Fruit fly (Drosophila melanogaster) whole organism, embryonic: ENCODE results near the gene CG13113.

Source experiments
- CG12071 ChIP-seq: fragments of 200-800 bp; sonication (Bioruptor generic); optimal IDR thresholded peaks from 3 replicates; lab custom pipeline; 2018; ENCODE audit warnings: missing biosample characterization, mild to moderate bottlenecking, missing genetic modification characterization
- CG14441 ChIP-seq: fragments of 200-800 bp; sonication (Bioruptor generic); IDR thresholded peaks from 2 replicates; pipeline ENCODE4 v1.3.6; 2022; ENCODE audit warnings: missing biosample characterization, missing genetic modification characterization
- CG1603 ChIP-seq: fragments of 200-800 bp; sonication (Bioruptor generic); optimal IDR thresholded peaks from 2 replicates; lab custom pipeline; 2019; ENCODE audit warnings: missing biosample characterization, mild to moderate bottlenecking, missing genetic modification characterization, moderate library complexity
- CG17328 ChIP-seq: fragments of 200-800 bp; sonication (Bioruptor generic); IDR thresholded peaks from 2 replicates; pipeline ENCODE4 v1.3.6; 2022; ENCODE audit warnings: missing biosample characterization, missing genetic modification characterization
- CG1792 ChIP-seq: fragments of 200-800 bp; sonication (Bioruptor generic); optimal IDR thresholded peaks from 2 replicates; lab custom pipeline; 2016; ENCODE audit warnings: missing biosample characterization, missing genetic modification characterization
- CG2712 ChIP-seq: fragments of 200-800 bp; optimal IDR thresholded peaks from 3 replicates; lab custom pipeline; 2019; ENCODE audit warnings: missing biosample characterization, mild to moderate bottlenecking, missing genetic modification characterization, moderate library complexity
- CG4424 ChIP-seq: fragments of 200-800 bp; sonication (Bioruptor generic); optimal IDR thresholded peaks from 3 replicates; lab custom pipeline; 2016; ENCODE audit warnings: missing biosample characterization, missing genetic modification characterization
- CG6272 ChIP-seq: fragments of 200-800 bp; sonication (Bioruptor generic); IDR thresholded peaks from 2 replicates; pipeline ENCODE4 v1.3.6; 2022; ENCODE audit warnings: missing biosample characterization, missing genetic modification characterization
- CG6813 ChIP-seq: fragments of 200-800 bp; sonication (Bioruptor generic); optimal IDR thresholded peaks from 2 replicates; lab custom pipeline; 2017; ENCODE audit warnings: missing biosample characterization, missing genetic modification characterization, mild to moderate bottlenecking, moderate library complexity, missing genetic modification reagents
- Camta ChIP-seq: fragments of 200-800 bp; sonication (Bioruptor generic); optimal IDR thresholded peaks from 2 replicates; lab custom pipeline; 2016; ENCODE audit warnings: missing biosample characterization, missing genetic modification characterization
- CrebB ChIP-seq: fragments of 200-800 bp; sonication (Bioruptor generic); optimal IDR thresholded peaks from 3 replicates; lab custom pipeline; 2018; ENCODE audit warnings: missing biosample characterization, mild to moderate bottlenecking, missing genetic modification characterization
- D ChIP-seq, 2 experiments: fragments of 200-800 bp in 1 of 2; fragments of >200 bp in 1 of 2; sonication (Bioruptor generic) in 1 of 2; optimal IDR thresholded peaks; 2 replicates in 1 of 2; 3 replicates in 1 of 2; lab custom pipeline; 2017; ENCODE audit warnings: mild to moderate bottlenecking in 1 of 2, missing biosample characterization in 1 of 2, missing genetic modification characterization in 1 of 2, missing genetic modification reagents in 1 of 2
- Deaf1 ChIP-seq: fragments of 200-800 bp; optimal IDR thresholded peaks from 3 replicates; lab custom pipeline; 2019; ENCODE audit warnings: missing biosample characterization, mild to moderate bottlenecking, missing genetic modification characterization, moderate library complexity
- E2f2 ChIP-seq: fragments of 200-800 bp; sonication (Bioruptor generic); IDR thresholded peaks from 2 replicates; pipeline ENCODE4 v1.3.6; 2022; ENCODE audit warnings: missing biosample characterization, missing genetic modification characterization
- Fer2 ChIP-seq: fragments of 200-800 bp; sonication (Bioruptor generic); optimal IDR thresholded peaks from 2 replicates; lab custom pipeline; 2018; ENCODE audit warnings: missing biosample characterization, mild to moderate bottlenecking, missing genetic modification characterization, moderate library complexity
- HLH3B ChIP-seq: fragments of 200-800 bp; sonication (Bioruptor generic); IDR thresholded peaks from 2 replicates; pipeline ENCODE4 v1.3.6; 2022; ENCODE audit warnings: missing biosample characterization, missing genetic modification characterization
- Hand ChIP-seq: fragments of 200-800 bp; sonication (Bioruptor generic); optimal IDR thresholded peaks from 2 replicates; lab custom pipeline; 2017; ENCODE audit warnings: mild to moderate bottlenecking, missing biosample characterization, missing genetic modification reagents, missing genetic modification characterization
- Hmx ChIP-seq: fragments of 200-800 bp; sonication (Bioruptor generic); optimal IDR thresholded peaks from 2 replicates; lab custom pipeline; 2016; ENCODE audit warnings: missing biosample characterization, missing genetic modification characterization
- Kr ChIP-seq: fragments of 200-800 bp; sonication (Bioruptor generic); optimal IDR thresholded peaks from 2 replicates; lab custom pipeline; 2017; ENCODE audit warnings: missing biosample characterization, mild to moderate bottlenecking, missing genetic modification characterization
- Myb ChIP-seq: fragments of 200-800 bp; sonication (Bioruptor generic); optimal IDR thresholded peaks from 2 replicates; lab custom pipeline; 2016; ENCODE audit warnings: missing biosample characterization, missing genetic modification characterization
- NK7.1 ChIP-seq: fragments of 200-800 bp; sonication (Bioruptor generic); optimal IDR thresholded peaks from 3 replicates; lab custom pipeline; 2016; ENCODE audit warnings: missing biosample characterization, missing genetic modification characterization
- Ssrp ChIP-seq: fragments of 200-800 bp; sonication (Bioruptor generic); optimal IDR thresholded peaks from 2 replicates; lab custom pipeline; 2018; ENCODE audit warnings: missing biosample characterization, mild to moderate bottlenecking, missing genetic modification characterization, moderate library complexity
- TFAM ChIP-seq: fragments of 200-800 bp; sonication (Bioruptor generic); optimal IDR thresholded peaks from 2 replicates; lab custom pipeline; 2017; ENCODE audit warnings: missing biosample characterization, missing genetic modification characterization, inconsistent platforms
- Xbp1 ChIP-seq: fragments of 200-800 bp; sonication (Bioruptor generic); optimal IDR thresholded peaks from 3 replicates; lab custom pipeline; 2016; ENCODE audit warnings: missing biosample characterization, mild to moderate bottlenecking, missing genetic modification characterization
- Xrp1 ChIP-seq: fragments of 200-800 bp; sonication (Bioruptor generic); IDR thresholded peaks from 2 replicates; pipeline ENCODE4 v1.3.6; 2022; ENCODE audit warnings: missing biosample characterization, missing genetic modification characterization
- YL-1 ChIP-seq: fragments of 200-800 bp; sonication (Bioruptor generic); optimal IDR thresholded peaks from 3 replicates; lab custom pipeline; 2017; ENCODE audit warnings: missing biosample characterization, mild to moderate bottlenecking, missing genetic modification characterization
- cad ChIP-seq: fragments of >200 bp; optimal IDR thresholded peaks from 2 replicates; lab custom pipeline; 2017; ENCODE audit warnings: missing biosample characterization, missing genetic modification characterization
- crol ChIP-seq: fragments of 200-800 bp; sonication (Bioruptor generic); IDR thresholded peaks from 2 replicates; pipeline ENCODE4 v1.3.6; 2022; ENCODE audit warnings: missing biosample characterization, missing genetic modification characterization
- dmrt99B ChIP-seq: fragments of 200-800 bp; sonication (Bioruptor generic); optimal IDR thresholded peaks from 2 replicates; lab custom pipeline; 2018; ENCODE audit warnings: missing biosample characterization, mild to moderate bottlenecking, missing genetic modification characterization, moderate library complexity
- ems ChIP-seq: fragments of 200-800 bp; sonication (Bioruptor generic); optimal IDR thresholded peaks from 3 replicates; lab custom pipeline; 2016; ENCODE audit warnings: missing biosample characterization, missing genetic modification characterization
- fd64A ChIP-seq: fragments of 200-800 bp; sonication (Bioruptor generic); optimal IDR thresholded peaks from 3 replicates; lab custom pipeline; 2018; ENCODE audit warnings: missing biosample characterization, mild to moderate bottlenecking, missing genetic modification characterization
- gce ChIP-seq: fragments of 200-800 bp; sonication (Bioruptor generic); IDR thresholded peaks from 3 replicates; pipeline ENCODE4 v1.3.6; 2022; ENCODE audit warnings: missing biosample characterization, missing genetic modification characterization
- gfzf ChIP-seq: fragments of 200-800 bp; sonication (Bioruptor generic); optimal IDR thresholded peaks from 2 replicates; lab custom pipeline; 2016; ENCODE audit warnings: missing biosample characterization, mild to moderate bottlenecking, missing genetic modification characterization, moderate library complexity
- gro ChIP-seq: fragments of 200-800 bp; sonication (Bioruptor generic); optimal IDR thresholded peaks from 2 replicates; lab custom pipeline; 2016; ENCODE audit warnings: missing biosample characterization, missing genetic modification characterization
- kay ChIP-seq: fragments of 200-800 bp; sonication (Bioruptor generic); optimal IDR thresholded peaks from 2 replicates; lab custom pipeline; 2016; ENCODE audit warnings: missing biosample characterization, missing genetic modification characterization
- lab ChIP-seq: fragments of 200-800 bp; sonication (Bioruptor generic); optimal IDR thresholded peaks from 3 replicates; lab custom pipeline; 2017; ENCODE audit warnings: missing biosample characterization, missing genetic modification characterization, mild to moderate bottlenecking, moderate library complexity, missing genetic modification reagents
- pan ChIP-seq, 4 experiments: fragments of >200 bp in 3 of 4; fragments of 200-800 bp in 1 of 4; sonication (Bioruptor generic) in 1 of 4; optimal IDR thresholded peaks in 3 of 4; IDR thresholded peaks in 1 of 4; 2 replicates each; pipeline versions ENCODE4 v1.3.6 to Lab custom; 2017 to 2022; ENCODE audit warnings: missing biosample characterization in 2 of 4, missing genetic modification characterization in 2 of 4, mixed read lengths in 1 of 4
- ranshi ChIP-seq: fragments of 200-800 bp; sonication (Bioruptor generic); IDR thresholded peaks from 2 replicates; pipeline ENCODE4 v1.3.6; 2022; ENCODE audit warnings: missing biosample characterization, missing genetic modification characterization
- sima ChIP-seq: fragments of 200-800 bp; sonication (Bioruptor generic); optimal IDR thresholded peaks from 2 replicates; lab custom pipeline; 2016; ENCODE audit warnings: missing biosample characterization, missing genetic modification characterization
- stc ChIP-seq: fragments of 200-800 bp; sonication (Bioruptor generic); IDR thresholded peaks from 2 replicates; pipeline ENCODE4 v1.3.6; 2022; ENCODE audit warnings: missing biosample characterization, missing genetic modification characterization
- tin ChIP-seq: fragments of 200-800 bp; sonication (Bioruptor generic); optimal IDR thresholded peaks from 3 replicates; lab custom pipeline; 2016; ENCODE audit warnings: missing biosample characterization, missing genetic modification characterization
- toy ChIP-seq: fragments of 200-800 bp; sonication (Bioruptor generic); IDR thresholded peaks from 2 replicates; pipeline ENCODE4 v1.3.6; 2022; ENCODE audit warnings: missing biosample characterization, missing genetic modification characterization
- ttk ChIP-seq: fragments of 200-800 bp; sonication (Bioruptor generic); IDR thresholded peaks from 2 replicates; pipeline ENCODE4 v2.1.2; 2022; ENCODE audit warnings: missing biosample characterization, missing genetic modification characterization
- tx ChIP-seq: fragments of 200-800 bp; sonication (Bioruptor generic); optimal IDR thresholded peaks from 2 replicates; lab custom pipeline; 2016; ENCODE audit warnings: missing biosample characterization, missing genetic modification characterization
- wek ChIP-seq: fragments of 200-800 bp; sonication (Bioruptor generic); optimal IDR thresholded peaks from 3 replicates; lab custom pipeline; 2018; ENCODE audit warnings: missing biosample characterization, mild to moderate bottlenecking, missing genetic modification characterization, moderate library complexity
- yki ChIP-seq: fragments of >200 bp; optimal IDR thresholded peaks from 3 replicates; lab custom pipeline; 2018
- zen2 ChIP-seq: fragments of 200-800 bp; sonication (Bioruptor generic); IDR thresholded peaks from 3 replicates; pipeline ENCODE4 v1.3.6; 2022; ENCODE audit warnings: missing biosample characterization, missing genetic modification characterization; ENCODE audit not compliant: partially characterized antibody
- zfh1 ChIP-seq: fragments of 200-800 bp; sonication (Bioruptor generic); IDR thresholded peaks from 3 replicates; pipeline ENCODE4 v1.3.6; 2022; ENCODE audit warnings: missing biosample characterization, missing genetic modification characterization

Gene CG13113

dm6 chr2L:9496378-9497284, 47.3 kb upstream of the CG13113 start (continued):
- TF ChIP-seq CG14441 (GFP tag; lab: Robert Waterston, UW), result peak; percentile 44; the same call in 1 of the 2 replicates
- TF ChIP-seq CG6272, result peak; percentile 16; the same call in 1 of the 2 replicates
- TF ChIP-seq TFAM (GFP tag; lab: Kevin White, UChicago), result no peak
- no peak for TF ChIP-seq kay (GFP tag; lab: Kevin White, UChicago)
- peak; percentile 19 for TF ChIP-seq Ssrp (tag; lab: Kevin White, UChicago)
- TF ChIP-seq stc (GFP tag; lab: Robert Waterston, UW), result 0 out of 2 replicates have a peak, but pooled peaks have one; percentile 12
- no peak for TF ChIP-seq pan (optimal IDR thresholded peaks at IDR 0.05; lab: Kevin White, UChicago)
- TF ChIP-seq pan (GFP tag; optimal IDR thresholded peaks at IDR 0.05 in 1 of 2, IDR thresholded peaks at IDR 0.05 in 1 of 2), result peak in 1 of 2 experiments; percentile 47
- TF ChIP-seq ttk, result no peak
- peak; percentile 10 for TF ChIP-seq CG4424
- TF ChIP-seq wek (GFP tag; lab: Kevin White, UChicago), result no peak
- TF ChIP-seq gfzf (GFP tag; lab: Kevin White, UChicago), result peak; percentile 2
- TF ChIP-seq CG2712, result peak; percentile 19
- no peak for TF ChIP-seq CG1792 (GFP tag; lab: Kevin White, UChicago)
- TF ChIP-seq tin (GFP tag; lab: Kevin White, UChicago), result peak; percentile 1
- TF ChIP-seq Deaf1, result no peak

dm6 chr2L:9497285-9497660, 46.7 kb upstream of the CG13113 start:
- TF ChIP-seq CG6813 (GFP tag; lab: Kevin White, UChicago), result peak; percentile 34
- TF ChIP-seq HLH3B (GFP tag; lab: Robert Waterston, UW), result no peak
- 0 out of 3 replicates have a peak, but pooled peaks have one; percentile 9 for TF ChIP-seq gce
- TF ChIP-seq toy, result no peak
- peak; percentile 17 for TF ChIP-seq lab (GFP tag; lab: Kevin White, UChicago)
- TF ChIP-seq ems (GFP tag; lab: Kevin White, UChicago), result no peak
- peak; percentile 45; the same call in 1 of the 3 replicates for TF ChIP-seq zfh1 (GFP tag; lab: Robert Waterston, UW)
- TF ChIP-seq Xbp1 (GFP tag; lab: Kevin White, UChicago), result no peak
- no peak for TF ChIP-seq Fer2 (tag; lab: Kevin White, UChicago)
- peak; percentile 10 for TF ChIP-seq CG12071 (GFP tag; lab: Kevin White, UChicago)
- 0 out of 2 replicates have a peak, but pooled peaks have one; percentile 42 for TF ChIP-seq Xrp1 (GFP tag; lab: Robert Waterston, UW)
- TF ChIP-seq sima (GFP tag; lab: Kevin White, UChicago), result no peak
- no peak for TF ChIP-seq CrebB
- no peak for TF ChIP-seq ranshi (GFP tag; lab: Robert Waterston, UW)
- TF ChIP-seq Kr, result no peak
- TF ChIP-seq crol (GFP tag; lab: Robert Waterston, UW), result peak; percentile 73; the same call in 1 of the 2 replicates
- no peak for TF ChIP-seq Hmx
- TF ChIP-seq dmrt99B (tag; lab: Kevin White, UChicago), result peak; percentile 0
- no peak for TF ChIP-seq Camta (GFP tag; lab: Kevin White, UChicago)
- no peak for TF ChIP-seq D (optimal IDR thresholded peaks at IDR 0.05; lab: Kevin White, UChicago)
- TF ChIP-seq D (GFP tag; optimal IDR thresholded peaks at IDR 0.05; lab: Kevin White, UChicago), result no peak
- no peak for TF ChIP-seq gro (GFP tag; lab: Kevin White, UChicago)
- no peak for TF ChIP-seq Myb (GFP tag; lab: Kevin White, UChicago)
- TF ChIP-seq zen2 (GFP tag; lab: Robert Waterston, UW), result no peak
- no peak for TF ChIP-seq Hand (GFP tag; lab: Kevin White, UChicago)
- TF ChIP-seq CG1603, result peak; percentile 12
- TF ChIP-seq CG17328 (GFP tag; lab: Robert Waterston, UW), result peak; percentile 34; the same call in 1 of the 2 replicates
- TF ChIP-seq fd64A (GFP tag; lab: Kevin White, UChicago), result peak; percentile 52
- TF ChIP-seq NK7.1, result no peak
- no peak for TF ChIP-seq YL-1
- TF ChIP-seq tx, result no peak
- TF ChIP-seq cad (GFP tag; lab: Kevin White, UChicago), result no peak
- peak; percentile 15; the same call in 1 of the 2 replicates for TF ChIP-seq E2f2
- no peak for TF ChIP-seq yki (lab: Kevin White, UChicago)
